Fruit fly (Drosophila melanogaster): ENCODE results near the gene fzo.

The fzo gene

DNA sequence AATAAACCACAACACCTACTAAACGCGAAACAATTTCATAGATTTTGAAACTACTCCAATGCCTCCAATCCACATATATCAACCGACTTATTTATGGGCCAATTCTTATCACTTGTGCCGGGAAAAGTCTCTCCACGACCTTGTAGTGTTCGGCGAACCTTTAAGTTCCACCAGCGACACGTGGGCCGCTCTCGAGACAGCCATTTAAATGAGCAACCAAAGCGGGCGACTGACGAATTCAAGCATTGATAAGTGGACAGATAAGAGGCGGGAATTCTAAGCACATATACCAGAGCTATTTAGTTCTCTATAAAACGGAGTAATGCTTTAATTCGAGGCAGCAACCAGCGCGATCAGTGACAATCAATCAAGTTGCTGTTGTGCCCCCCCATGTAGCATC lies 8.9 kb upstream of the fzo start:
- no peak for TF ChIP-seq CG8301 (tag; optimal IDR thresholded peaks at IDR 0.05)
- no peak for TF ChIP-seq CG8159 (tag; optimal IDR thresholded peaks at IDR 0.05)
- TF ChIP-seq CG34367 (tag; optimal IDR thresholded peaks at IDR 0.05), result no peak
- TF ChIP-seq Pif1A (GFP tag; optimal IDR thresholded peaks at IDR 0.05), result no peak
- TF ChIP-seq CG10348 (GFP tag; IDR thresholded peaks at IDR 0.05), result no peak
- TF ChIP-seq Ets98B (GFP tag; IDR thresholded peaks at IDR 0.05), result no peak
- no peak for TF ChIP-seq CG9948 (tag; optimal IDR thresholded peaks at IDR 0.05)
- TF ChIP-seq CG14655 (GFP tag; optimal IDR thresholded peaks at IDR 0.05), result no peak
- no peak for TF ChIP-seq CG13204 (GFP tag; optimal IDR thresholded peaks at IDR 0.05)
- TF ChIP-seq CG15710 (tag; optimal IDR thresholded peaks at IDR 0.05), result no peak
- TF ChIP-seq Snoo (tag; optimal IDR thresholded peaks at IDR 0.05), result no peak
- TF ChIP-seq fd96Ca (GFP tag; IDR thresholded peaks at IDR 0.05), result no peak
- TF ChIP-seq rn (GFP tag; IDR thresholded peaks at IDR 0.05), result no peak
- no peak for TF ChIP-seq Pif1B (GFP tag; optimal IDR thresholded peaks at IDR 0.05)

DNA sequence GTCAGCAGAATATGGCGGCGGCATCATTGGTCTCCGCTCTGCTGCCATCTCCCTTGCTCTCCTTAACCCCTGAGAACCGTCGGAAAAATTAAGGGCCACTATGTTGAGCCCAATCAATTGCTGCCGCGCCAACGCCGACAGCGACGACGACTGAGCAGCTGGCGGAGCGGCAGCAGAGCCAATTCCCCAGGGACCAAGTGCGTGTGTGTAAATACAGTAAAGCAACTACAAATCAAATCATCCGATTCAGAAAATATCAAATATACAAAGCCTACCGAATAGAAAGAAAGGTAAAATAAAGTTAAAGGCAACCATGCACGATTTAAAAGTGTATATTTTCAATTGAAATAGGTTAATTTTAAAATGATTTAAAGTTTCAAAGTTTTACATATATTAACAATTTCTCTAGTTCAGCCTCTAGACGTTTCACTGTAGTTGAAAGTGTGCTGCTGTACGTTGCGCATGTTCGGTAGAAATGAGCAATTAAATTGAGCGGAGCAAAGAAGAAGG lies 8.0 kb upstream of the fzo start:
- TF ChIP-seq Pif1B (GFP tag; optimal IDR thresholded peaks at IDR 0.05) (no peak), Pif1A (GFP tag; optimal IDR thresholded peaks at IDR 0.05) (peak; percentile 49), CG17806 (tag; optimal IDR thresholded peaks at IDR 0.05) (peak; percentile 33), CG8159 (tag; optimal IDR thresholded peaks at IDR 0.05) (peak; percentile 61), rn (GFP tag; IDR thresholded peaks at IDR 0.05) (no peak), EcR (GFP tag; optimal IDR thresholded peaks at IDR 0.05) (no peak), CG9948 (tag; optimal IDR thresholded peaks at IDR 0.05) (peak; percentile 31), Snoo (tag; optimal IDR thresholded peaks at IDR 0.05) (peak; percentile 24), CG14655 (GFP tag; optimal IDR thresholded peaks at IDR 0.05) (peak; percentile 28), CG15710 (tag; optimal IDR thresholded peaks at IDR 0.05) (peak; percentile 31), CG8301 (tag; optimal IDR thresholded peaks at IDR 0.05) (peak; percentile 13)

- TF ChIP-seq CG32121 (GFP tag; IDR thresholded peaks at IDR 0.05) (peak; percentile 16; the same call in 1 of the 2 replicates), EcR (GFP tag; optimal IDR thresholded peaks at IDR 0.05) (peak; percentile 35), CG17806 (tag; optimal IDR thresholded peaks at IDR 0.05) (no peak), CG13204 (GFP tag; optimal IDR thresholded peaks at IDR 0.05) (peak; percentile 44), fd96Ca (GFP tag; IDR thresholded peaks at IDR 0.05) (0 out of 3 replicates have a peak, but pooled peaks have one; percentile 41), Ets98B (GFP tag; IDR thresholded peaks at IDR 0.05) (peak; percentile 30; the same call in 1 of the 2 replicates), CG9948 (tag; optimal IDR thresholded peaks at IDR 0.05) (no peak), gl (tag; optimal IDR thresholded peaks at IDR 0.05) (peak; percentile 24)
Measured at dm6 chr3R:23210243-23211215, 6.7 kb upstream of the fzo start.

DNA sequence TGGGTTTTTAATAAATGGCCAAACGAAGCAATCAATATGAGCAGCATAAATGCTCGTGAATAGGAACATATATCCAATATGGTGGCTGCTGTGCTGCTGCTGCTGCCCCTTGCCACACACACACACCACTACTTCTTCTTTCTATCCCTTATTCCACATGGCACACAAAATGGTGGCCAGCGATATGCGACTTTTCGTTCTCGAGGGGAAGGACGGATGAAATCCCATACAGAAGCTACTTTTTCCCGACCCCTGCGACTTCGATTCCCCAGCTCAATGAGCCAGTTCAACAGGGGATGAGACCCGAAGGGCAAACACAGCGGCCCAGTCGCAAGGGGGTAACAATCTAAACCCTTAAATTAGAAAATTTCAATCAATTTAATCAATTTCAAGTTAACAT lies 3.4 kb upstream of the fzo start:
- TF ChIP-seq CG32121 (GFP tag; IDR thresholded peaks at IDR 0.05) (no peak), Ets98B (GFP tag; IDR thresholded peaks at IDR 0.05) (no peak), Pif1A (GFP tag; optimal IDR thresholded peaks at IDR 0.05) (no peak), gl (tag; optimal IDR thresholded peaks at IDR 0.05) (no peak), CG12605 (GFP tag; IDR thresholded peaks at IDR 0.05) (no peak), Pif1B (GFP tag; optimal IDR thresholded peaks at IDR 0.05) (no peak), CG4496 (GFP tag; IDR thresholded peaks at IDR 0.05) (no peak), CG9948 (tag; optimal IDR thresholded peaks at IDR 0.05) (no peak), CG15710 (tag; optimal IDR thresholded peaks at IDR 0.05) (no peak), CG34367 (tag; optimal IDR thresholded peaks at IDR 0.05) (no peak), EcR (GFP tag; optimal IDR thresholded peaks at IDR 0.05) (no peak), CG14655 (GFP tag; optimal IDR thresholded peaks at IDR 0.05) (no peak), CG17806 (tag; optimal IDR thresholded peaks at IDR 0.05) (no peak)

DNA sequence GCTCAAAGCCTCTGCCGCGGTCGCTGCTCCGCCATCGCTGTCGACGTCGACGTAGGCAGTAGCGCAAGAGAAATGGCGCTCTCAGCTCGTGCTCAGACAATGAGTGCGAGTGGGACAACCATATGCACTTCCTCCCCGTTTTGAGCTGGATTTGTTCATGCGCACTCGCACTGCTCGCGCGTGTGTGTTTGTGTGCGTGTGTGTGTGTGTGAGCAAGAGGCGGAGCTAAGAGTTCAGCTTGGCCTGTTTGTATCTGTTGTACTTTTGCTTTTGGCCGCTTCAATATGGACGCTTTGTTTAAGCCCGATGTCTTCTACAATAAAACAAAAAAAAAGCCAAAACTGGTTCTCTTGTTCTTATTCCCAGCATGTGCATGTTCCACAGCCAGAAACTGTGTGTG lies 2.7 kb downstream of the fzo start:
- TF ChIP-seq CG12605 (GFP tag; IDR thresholded peaks at IDR 0.05) (no peak), CG15710 (tag; optimal IDR thresholded peaks at IDR 0.05) (peak; percentile 27), CG9948 (tag; optimal IDR thresholded peaks at IDR 0.05) (no peak), CG34367 (tag; optimal IDR thresholded peaks at IDR 0.05) (peak; percentile 22), CG10348 (GFP tag; IDR thresholded peaks at IDR 0.05) (no peak), D1 (tag; optimal IDR thresholded peaks at IDR 0.05) (no peak), Pif1B (GFP tag; optimal IDR thresholded peaks at IDR 0.05) (no peak), EcR (GFP tag; optimal IDR thresholded peaks at IDR 0.05) (no peak), Snoo (tag; optimal IDR thresholded peaks at IDR 0.05) (peak; percentile 66), fd96Ca (GFP tag; IDR thresholded peaks at IDR 0.05) (0 out of 3 replicates have a peak, but pooled peaks have one; percentile 48), CG14655 (GFP tag; optimal IDR thresholded peaks at IDR 0.05) (no peak), Pif1A (GFP tag; optimal IDR thresholded peaks at IDR 0.05) (peak; percentile 38), gl (tag; optimal IDR thresholded peaks at IDR 0.05) (peak; percentile 34), CG32121 (GFP tag; IDR thresholded peaks at IDR 0.05) (peak; percentile 45; the same call in 1 of the 2 replicates), rn (GFP tag; IDR thresholded peaks at IDR 0.05) (no peak), CG13204 (GFP tag; optimal IDR thresholded peaks at IDR 0.05) (no peak), Ets98B (GFP tag; IDR thresholded peaks at IDR 0.05) (peak; percentile 27), CG8159 (tag; optimal IDR thresholded peaks at IDR 0.05) (no peak), CG17806 (tag; optimal IDR thresholded peaks at IDR 0.05) (no peak), CG4496 (GFP tag; IDR thresholded peaks at IDR 0.05) (no peak; the same call in 2 of the 3 replicates), CG8301 (tag; optimal IDR thresholded peaks at IDR 0.05) (no peak)

Data from whole organism, pupa.